Worm (Caenorhabditis elegans) whole organism, young adult: ENCODE measurements around the gene Y43F8B.3.

Experiments
- B0035.1 ChIP-seq: sonication (generic microtip); optimal IDR thresholded peaks from 2 replicates; lab custom pipeline; 2016; ENCODE audit warnings: missing genetic modification characterization, mild to moderate bottlenecking, missing compliant biosample characterization, missing genotype, missing genetic modification reagents
- F10E7.11 ChIP-seq: sonication (generic microtip); optimal IDR thresholded peaks from 2 replicates; lab custom pipeline; 2017; ENCODE audit warnings: mild to moderate bottlenecking, missing genetic modification characterization, moderate library complexity, missing compliant biosample characterization
- K11D2.4 ChIP-seq: fragments of 200-800 bp; sonication (Bioruptor generic); IDR thresholded peaks from 2 replicates; pipeline ENCODE4 v1.3.6; 2022; ENCODE audit warnings: missing genetic modification reagents, missing genetic modification characterization, missing compliant biosample characterization
- T26A5.8 ChIP-seq: sonication (generic microtip); optimal IDR thresholded peaks from 2 replicates; lab custom pipeline; 2016; ENCODE audit warnings: missing genetic modification characterization, missing compliant biosample characterization
- aptf-2 ChIP-seq: fragments of 200-800 bp; sonication (Bioruptor generic); conservative IDR thresholded peaks from 2 replicates; pipeline ENCODE4 v1.3.6; 2022; ENCODE audit warnings: missing genetic modification reagents, missing genetic modification characterization, missing compliant biosample characterization
- athp-1 ChIP-seq: sonication (generic microtip); optimal IDR thresholded peaks from 2 replicates; lab custom pipeline; 2017; ENCODE audit warnings: mild to moderate bottlenecking, missing genetic modification characterization, missing compliant biosample characterization
- attf-6 ChIP-seq: fragments of 200-800 bp; sonication (Bioruptor generic); IDR thresholded peaks from 2 replicates; pipeline ENCODE4 v1.3.6; 2022; ENCODE audit warnings: missing genetic modification reagents, missing genetic modification characterization, missing compliant biosample characterization
- bed-1 ChIP-seq: fragments of 200-800 bp; sonication (Bioruptor generic); IDR thresholded peaks from 2 replicates; pipeline ENCODE4 v1.3.6; 2022; ENCODE audit warnings: missing genetic modification reagents, missing genetic modification characterization, missing compliant biosample characterization
- ceh-27 ChIP-seq: fragments of 200-800 bp; sonication (Bioruptor generic); optimal IDR thresholded peaks from 2 replicates; lab custom pipeline; 2018; ENCODE audit warnings: mild to moderate bottlenecking, missing genetic modification characterization, moderate library complexity, missing compliant biosample characterization
- chd-7 ChIP-seq: sonication (generic microtip); optimal IDR thresholded peaks from 2 replicates; lab custom pipeline; 2016; ENCODE audit warnings: mild to moderate bottlenecking, missing genetic modification characterization, moderate library complexity, missing compliant biosample characterization
- egl-18 ChIP-seq: fragments of 200-800 bp; sonication (Bioruptor generic); IDR thresholded peaks from 2 replicates; pipeline ENCODE4 v1.3.6; 2022; ENCODE audit warnings: missing genetic modification reagents, missing genetic modification characterization, missing compliant biosample characterization
- egrh-3 ChIP-seq: fragments of 200-800 bp; sonication (Bioruptor generic); IDR thresholded peaks from 2 replicates; pipeline ENCODE4 v1.3.6; 2022; ENCODE audit warnings: missing genetic modification reagents, missing genetic modification characterization, missing compliant biosample characterization
- hlh-12 ChIP-seq: sonication (generic microtip); optimal IDR thresholded peaks from 2 replicates; lab custom pipeline; 2016; ENCODE audit warnings: missing genetic modification characterization, missing compliant biosample characterization
- hsf-1 ChIP-seq: fragments of 200-800 bp; sonication (Bioruptor generic); IDR thresholded peaks from 2 replicates; pipeline ENCODE4 v1.3.6; 2022; ENCODE audit warnings: missing genetic modification reagents, missing genetic modification characterization, missing compliant biosample characterization
- madf-10 ChIP-seq: sonication (generic microtip); optimal IDR thresholded peaks from 2 replicates; lab custom pipeline; 2016; ENCODE audit warnings: mild to moderate bottlenecking, missing genetic modification characterization, missing compliant biosample characterization
- madf-8 ChIP-seq: fragments of 200-800 bp; sonication (Bioruptor generic); conservative IDR thresholded peaks from 2 replicates; pipeline ENCODE4 v1.3.6; 2022; ENCODE audit warnings: missing genetic modification reagents, missing genetic modification characterization, missing compliant biosample characterization
- mes-4 ChIP-seq: sonication (generic microtip); optimal IDR thresholded peaks from 2 replicates; lab custom pipeline; 2016; ENCODE audit warnings: missing genotype, missing genetic modification characterization, missing compliant biosample characterization
- nfya-1 ChIP-seq: sonication (generic microtip); optimal IDR thresholded peaks from 2 replicates; lab custom pipeline; 2017; ENCODE audit warnings: antibody characterized with exemption, missing compliant biosample characterization, missing genetic modification characterization, borderline replicate concordance; ENCODE audit not compliant: insufficient read depth
- nhr-120 ChIP-seq: fragments of 200-800 bp; sonication (Bioruptor generic); IDR thresholded peaks from 2 replicates; pipeline ENCODE4 v1.3.6; 2022; ENCODE audit warnings: missing genetic modification characterization, missing compliant biosample characterization
- pha-4 ChIP-seq: fragments of 150-350 bp; sonication (generic microtip); optimal IDR thresholded peaks from 2 replicates; lab custom pipeline; 2014; ENCODE audit warnings: missing biosample characterization, missing genetic modification reagents, missing genetic modification characterization
- rcor-1 ChIP-seq: fragments of 200-800 bp; sonication (Bioruptor generic); IDR thresholded peaks from 2 replicates; pipeline ENCODE4 v1.3.6; 2022; ENCODE audit warnings: missing genetic modification reagents, missing genetic modification characterization, missing compliant biosample characterization
- repo-1 ChIP-seq: sonication (generic microtip); optimal IDR thresholded peaks from 2 replicates; lab custom pipeline; 2017; ENCODE audit warnings: mild to moderate bottlenecking, missing genetic modification characterization, missing compliant biosample characterization
- sdz-38 ChIP-seq: sonication (generic microtip); optimal IDR thresholded peaks from 2 replicates; lab custom pipeline; 2016; ENCODE audit warnings: missing genotype, missing genetic modification characterization, missing compliant biosample characterization
- snpc-4 ChIP-seq, 5 experiments: fragments of 150-350 bp in 1 of 5; sonication (generic microtip) in 4 of 5; optimal IDR thresholded peaks; 2 replicates each; lab custom pipeline; 2014 to 2018; ENCODE audit warnings: missing genetic modification characterization in 5 of 5, missing biosample characterization in 3 of 5, antibody characterized with exemption in 2 of 5, mild to moderate bottlenecking in 2 of 5, missing compliant biosample characterization in 2 of 5, missing genotype in 2 of 5, moderate library complexity in 2 of 5, missing genetic modification reagents in 1 of 5
- somi-1 ChIP-seq: fragments of 200-800 bp; sonication (Bioruptor generic); optimal IDR thresholded peaks from 2 replicates; lab custom pipeline; 2018; ENCODE audit warnings: mild to moderate bottlenecking, missing genetic modification characterization, missing compliant biosample characterization
- zfh-2 ChIP-seq: fragments of 200-800 bp; sonication (Bioruptor generic); conservative IDR thresholded peaks from 2 replicates; pipeline ENCODE4 v1.3.6; 2022; ENCODE audit warnings: missing genetic modification reagents, missing genetic modification characterization, missing compliant biosample characterization
- ztf-22 ChIP-seq: fragments of 200-800 bp; sonication (Bioruptor generic); optimal IDR thresholded peaks from 2 replicates; lab custom pipeline; 2018; ENCODE audit warnings: mild to moderate bottlenecking, missing genetic modification characterization, moderate library complexity, missing compliant biosample characterization

Gene Y43F8B.3

DNA sequence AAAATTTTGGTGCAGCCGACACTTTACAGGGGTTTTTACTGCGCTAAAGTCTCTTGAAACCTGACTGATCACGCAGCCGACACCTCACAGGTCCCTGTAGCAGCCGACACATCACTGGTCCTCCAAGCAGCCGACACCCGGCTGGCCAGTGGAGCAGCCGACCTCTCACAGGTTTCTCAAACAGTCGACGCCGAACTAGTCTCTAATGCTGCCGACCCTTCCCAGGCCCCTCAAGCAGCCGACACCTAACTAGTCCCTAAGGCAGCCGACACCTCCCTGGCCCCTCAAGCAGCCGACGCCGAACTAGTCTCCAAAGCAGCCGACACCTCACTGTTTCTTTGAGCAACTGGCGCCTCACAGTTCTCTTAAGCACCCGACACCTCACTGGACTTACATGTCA, 52.4 kb downstream of the Y43F8B.3 start:
- TF ChIP-seq attf-6 (GFP tag; lab: Robert Waterston, UW) (no peak), nhr-120 (GFP tag; lab: Robert Waterston, UW) (0 out of 2 replicates have a peak, but pooled peaks have one; percentile 32), zfh-2 (GFP tag; lab: Robert Waterston, UW) (peak; percentile 84), egrh-3 (GFP tag; lab: Robert Waterston, UW) (peak; percentile 53; the same call in 1 of the 2 replicates), sdz-38 (no peak), snpc-4 (GFP tag; optimal IDR thresholded peaks at IDR 0.05; lab: Kevin White, UChicago) (no peak), snpc-4 (tag; optimal IDR thresholded peaks at IDR 0.05; lab: Kevin White, UChicago) (peak in 1 of 4 experiments; percentile 29)

DNA sequence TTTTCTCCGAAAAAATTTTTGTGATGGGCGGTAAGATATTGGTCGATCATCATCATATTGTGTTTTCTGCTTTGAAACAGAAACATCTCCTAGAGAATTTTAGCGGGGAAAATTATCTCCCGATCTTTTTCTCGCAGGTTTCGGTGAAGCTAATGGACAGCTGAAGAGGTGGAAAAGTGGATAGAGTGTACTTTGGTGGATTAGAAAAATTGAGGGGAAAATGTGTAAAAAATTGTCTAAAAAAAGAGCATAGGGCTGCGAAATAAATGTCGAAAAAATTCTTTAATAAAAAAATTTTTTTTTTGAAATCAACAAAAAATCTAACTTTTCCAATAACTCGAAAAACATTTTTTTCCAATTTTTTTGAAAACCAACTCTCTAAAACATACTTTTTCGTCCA, 53.0 kb downstream of the Y43F8B.3 start, which contains the start of gene oac-1:
TSS of gene oac-1 (minus strand) at position 101 of the 400 bp plus-strand sequence.
- TF ChIP-seq T26A5.8 (no peak), hsf-1 (GFP tag; lab: Robert Waterston, UW) (no peak), pha-4 (no peak), athp-1 (tag; lab: Kevin White, UChicago) (no peak), rcor-1 (GFP tag; lab: Robert Waterston, UW) (no peak), ztf-22 (GFP tag; lab: Kevin White, UChicago) (no peak), snpc-4 (GFP tag; optimal IDR thresholded peaks at IDR 0.05; lab: Kevin White, UChicago) (no peak), snpc-4 (tag; optimal IDR thresholded peaks at IDR 0.05; lab: Kevin White, UChicago) (no peak), egrh-3 (GFP tag; lab: Robert Waterston, UW) (no peak), hlh-12 (tag; lab: Kevin White, UChicago) (no peak), repo-1 (tag; lab: Kevin White, UChicago) (no peak), madf-8 (GFP tag; lab: Robert Waterston, UW) (no peak), B0035.1 (tag; lab: Kevin White, UChicago) (no peak), ceh-27 (GFP tag; lab: Kevin White, UChicago) (no peak), madf-10 (no peak), mes-4 (tag; lab: Kevin White, UChicago) (no peak), F10E7.11 (tag; lab: Kevin White, UChicago) (no peak), bed-1 (no peak), K11D2.4 (GFP tag; lab: Robert Waterston, UW) (no peak), egl-18 (no peak), aptf-2 (GFP tag; lab: Robert Waterston, UW) (no peak)

DNA sequence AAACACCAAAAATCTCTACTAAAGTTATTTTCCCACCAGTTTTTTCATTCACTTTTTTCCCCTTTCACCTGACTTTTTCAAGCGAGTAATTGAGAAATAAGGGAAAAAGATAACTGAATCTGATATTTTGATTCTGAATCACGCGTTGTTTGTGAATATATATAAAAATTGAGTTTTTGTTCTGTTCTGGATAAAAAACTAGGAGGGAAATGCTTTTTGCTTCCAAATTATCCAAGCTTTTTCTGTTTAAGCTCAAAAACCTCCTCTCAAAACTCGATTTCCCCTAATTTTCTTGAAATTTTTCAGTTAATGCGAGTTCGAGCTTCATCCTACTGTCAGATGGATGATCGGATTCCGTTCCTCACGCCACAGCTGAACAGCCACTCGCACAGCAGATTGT, 62.2 kb downstream of the Y43F8B.3 start, which contains the start of gene kcnl-1:
TSS of gene kcnl-1 (plus strand) at position 301 of the 400 bp plus-strand sequence.
- TF ChIP-seq chd-7 (tag; lab: Kevin White, UChicago): no peak
- TF ChIP-seq nfya-1 (tag; lab: Kevin White, UChicago): no peak
- TF ChIP-seq somi-1 (GFP tag; lab: Kevin White, UChicago): no peak
